Worm (Caenorhabditis elegans) whole organism, mixed stage, embryonic: ENCODE measurements around the gene lev-8.

Experiments
- M03D4.4 ChIP-seq: sonication (generic microtip); optimal IDR thresholded peaks from 2 replicates; lab custom pipeline; 2017; ENCODE audit warnings: mild to moderate bottlenecking, missing genetic modification characterization, missing compliant biosample characterization
- bed-3 ChIP-seq: fragments of 200-800 bp; sonication (Bioruptor generic); optimal IDR thresholded peaks from 3 replicates; lab custom pipeline; 2018; ENCODE audit warnings: mild to moderate bottlenecking, missing genetic modification characterization, moderate library complexity, missing compliant biosample characterization
- ceh-39 ChIP-seq: fragments of 150-350 bp; optimal IDR thresholded peaks from 2 replicates; lab custom pipeline; 2014; ENCODE audit warnings: missing biosample characterization, missing genetic modification characterization
- ceh-43 ChIP-seq: fragments of 200-800 bp; sonication (Bioruptor generic); optimal IDR thresholded peaks from 2 replicates; lab custom pipeline; 2018; ENCODE audit warnings: mild to moderate bottlenecking, missing genetic modification characterization, moderate library complexity, missing compliant biosample characterization
- ceh-83 ChIP-seq: fragments of 200-800 bp; sonication (Bioruptor generic); optimal IDR thresholded peaks from 2 replicates; lab custom pipeline; 2018; ENCODE audit warnings: mild to moderate bottlenecking, missing genetic modification characterization, missing compliant biosample characterization
- ces-1 ChIP-seq: fragments of 150-350 bp; optimal IDR thresholded peaks from 2 replicates; lab custom pipeline; 2014; ENCODE audit warnings: missing biosample characterization, missing genetic modification reagents, missing genetic modification characterization
- elt-1 ChIP-seq: sonication (generic microtip); optimal IDR thresholded peaks from 2 replicates; lab custom pipeline; 2017; ENCODE audit warnings: missing genetic modification characterization, mild to moderate bottlenecking, missing compliant biosample characterization, antibody characterized with exemption, moderate library complexity, borderline replicate concordance; ENCODE audit not compliant: insufficient read depth
- flh-1 ChIP-seq: fragments of 200-800 bp; sonication (Bioruptor generic); optimal IDR thresholded peaks from 2 replicates; lab custom pipeline; 2018; ENCODE audit warnings: mild to moderate bottlenecking, missing genetic modification characterization, moderate library complexity, missing compliant biosample characterization
- ham-2 ChIP-seq: fragments of 200-800 bp; sonication (Bioruptor generic); optimal IDR thresholded peaks from 2 replicates; lab custom pipeline; 2018; ENCODE audit warnings: mild to moderate bottlenecking, missing genetic modification characterization, missing compliant biosample characterization
- hlh-1 ChIP-seq: fragments of 150-350 bp; optimal IDR thresholded peaks from 2 replicates; lab custom pipeline; 2014; ENCODE audit warnings: missing biosample characterization, missing genetic modification reagents, missing genetic modification characterization
- lin-13 ChIP-seq: fragments of 150-350 bp; optimal IDR thresholded peaks from 2 replicates; lab custom pipeline; 2014; ENCODE audit warnings: missing biosample characterization, missing genetic modification characterization
- lsy-2 ChIP-seq: fragments of 150-350 bp; optimal IDR thresholded peaks from 2 replicates; lab custom pipeline; 2014; ENCODE audit warnings: missing biosample characterization, missing genetic modification characterization
- mep-1 ChIP-seq: fragments of 150-350 bp; optimal IDR thresholded peaks from 2 replicates; lab custom pipeline; 2017; ENCODE audit warnings: missing biosample characterization, missing genetic modification reagents, missing genetic modification characterization, inconsistent platforms
- mls-2 ChIP-seq: sonication (generic microtip); optimal IDR thresholded peaks from 2 replicates; lab custom pipeline; 2016; ENCODE audit warnings: mild to moderate bottlenecking, missing genetic modification characterization, moderate library complexity, missing compliant biosample characterization
- nhr-237 ChIP-seq: fragments of 150-350 bp; optimal IDR thresholded peaks from 2 replicates; lab custom pipeline; 2014; ENCODE audit warnings: missing biosample characterization, missing genetic modification characterization
- nhr-28 ChIP-seq: fragments of 150-350 bp; optimal IDR thresholded peaks from 2 replicates; lab custom pipeline; 2014; ENCODE audit warnings: missing biosample characterization, missing genetic modification characterization
- nhr-76 ChIP-seq: sonication (generic microtip); optimal IDR thresholded peaks from 2 replicates; lab custom pipeline; 2017; ENCODE audit warnings: missing biosample characterization, missing genetic modification characterization
- pha-4 ChIP-seq: fragments of 150-350 bp; optimal IDR thresholded peaks from 2 replicates; lab custom pipeline; 2018; ENCODE audit warnings: missing biosample characterization, missing genetic modification reagents, missing genetic modification characterization
- sem-2 ChIP-seq: fragments of 200-800 bp; sonication (Bioruptor generic); optimal IDR thresholded peaks from 2 replicates; lab custom pipeline; 2018; ENCODE audit warnings: mild to moderate bottlenecking, missing genetic modification characterization, missing compliant biosample characterization
- sptf-1 ChIP-seq: sonication (generic microtip); optimal IDR thresholded peaks from 2 replicates; lab custom pipeline; 2017; ENCODE audit warnings: mild to moderate bottlenecking, missing genetic modification characterization, moderate library complexity, missing compliant biosample characterization
- tbx-8 ChIP-seq: fragments of 200-800 bp; sonication (Bioruptor generic); optimal IDR thresholded peaks from 2 replicates; lab custom pipeline; 2018; ENCODE audit warnings: mild to moderate bottlenecking, missing genetic modification characterization, moderate library complexity, missing compliant biosample characterization
- unc-120 ChIP-seq: sonication (generic microtip); optimal IDR thresholded peaks from 2 replicates; lab custom pipeline; 2017; ENCODE audit warnings: missing genetic modification characterization, missing compliant biosample characterization; ENCODE audit not compliant: poor library complexity, severe bottlenecking
- unc-62 ChIP-seq: fragments of 150-350 bp; optimal IDR thresholded peaks from 2 replicates; lab custom pipeline; 2014; ENCODE audit warnings: missing biosample characterization, missing genetic modification reagents, missing genetic modification characterization
- ztf-11 ChIP-seq: fragments of 150-350 bp; optimal IDR thresholded peaks from 2 replicates; lab custom pipeline; 2014; ENCODE audit warnings: missing biosample characterization, missing genetic modification characterization

The lev-8 gene

DNA sequence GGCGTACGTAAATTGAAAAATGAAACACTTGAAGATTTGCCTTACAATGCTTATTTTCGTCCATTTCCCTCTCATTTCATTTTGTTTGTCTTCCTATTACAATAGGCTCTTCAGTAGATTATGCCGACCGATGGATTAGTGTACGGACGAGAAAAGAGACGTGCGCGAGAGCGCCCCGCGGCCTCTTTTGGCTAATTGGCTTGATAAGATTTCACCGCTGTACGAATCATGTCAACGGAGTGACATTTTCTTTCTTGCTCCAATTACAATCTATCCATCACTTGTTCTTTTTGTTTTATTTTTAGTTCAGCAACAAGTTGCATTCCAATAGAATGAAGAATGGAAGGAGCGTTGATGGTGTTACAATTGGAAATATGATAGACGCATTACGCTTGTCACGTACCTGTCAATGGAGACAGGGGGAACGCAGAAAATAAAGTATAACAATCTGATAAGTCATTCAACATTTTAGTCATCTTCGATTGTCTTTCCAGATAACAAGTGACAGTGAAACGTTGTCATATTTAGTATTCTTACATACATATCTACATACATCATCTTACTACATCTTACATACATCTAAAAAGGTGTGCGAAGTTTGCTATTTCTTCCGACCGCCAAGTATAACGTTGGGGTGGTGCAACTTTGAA, 47.5 kb downstream of the lev-8 start:
- TF ChIP-seq sptf-1 (tag; lab: Kevin White, UChicago) (no peak), bed-3 (GFP tag; lab: Kevin White, UChicago) (no peak), unc-120 (tag; lab: Kevin White, UChicago) (no peak), hlh-1 (tag; lab: Kevin White, UChicago) (no peak), tbx-8 (GFP tag; lab: Kevin White, UChicago) (no peak), lsy-2 (no peak), unc-62 (peak; percentile 77), ham-2 (GFP tag; lab: Kevin White, UChicago) (peak; percentile 84), M03D4.4 (tag; lab: Kevin White, UChicago) (no peak), sem-2 (GFP tag; lab: Kevin White, UChicago) (no peak), nhr-76 (no peak), nhr-28 (tag; lab: Kevin White, UChicago) (no peak), ces-1 (GFP tag; lab: Kevin White, UChicago) (peak; percentile 96), ceh-83 (GFP tag; lab: Kevin White, UChicago) (no peak), lin-13 (tag; lab: Kevin White, UChicago) (no peak), ztf-11 (no peak), mep-1 (tag; lab: Kevin White, UChicago) (peak; percentile 15), flh-1 (GFP tag; lab: Kevin White, UChicago) (no peak), ceh-43 (GFP tag; lab: Kevin White, UChicago) (no peak), ceh-39 (tag; lab: Kevin White, UChicago) (no peak), pha-4 (no peak), mls-2 (no peak), nhr-237 (tag; lab: Kevin White, UChicago) (no peak), elt-1 (tag; lab: Kevin White, UChicago) (peak; percentile 72)
- TF ChIP-seq, all 35 proteins: peak for 5
